Fruit fly (Drosophila melanogaster) S2 (cell line): ENCODE data around the gene Tim9b.

Experiments
- CG8478 ChIP-seq: fragments of >200 bp; optimal IDR thresholded peaks from 2 replicates; lab custom pipeline; 2018
- CTCF ChIP-seq, 2 experiments: fragments of >200 bp; optimal IDR thresholded peaks; 2 replicates each; lab custom pipeline; 2018

Tim9b gene

dm6 chrX:19604997-19605396, 13.3 kb downstream of the Tim9b start, which contains the start of gene CG14207:
TSS of gene CG14207 (plus strand) at chrX:19605199.
- TF ChIP-seq CG8478 (lab: Kevin White, UChicago) = no peak
- no peak for TF ChIP-seq CTCF (optimal IDR thresholded peaks at IDR 0.05; lab: Kevin White, UChicago)

dm6 chrX:19603953-19604352, 14.4 kb downstream of the Tim9b start:
- no peak for TF ChIP-seq CTCF (optimal IDR thresholded peaks at IDR 0.05; lab: Kevin White, UChicago)
- TF ChIP-seq CG8478 (lab: Kevin White, UChicago) = no peak

dm6 chrX:19602483-19602882, 15.9 kb downstream of the Tim9b start:
- no peak for TF ChIP-seq CG8478 (lab: Kevin White, UChicago)
- TF ChIP-seq CTCF (optimal IDR thresholded peaks at IDR 0.05; lab: Kevin White, UChicago) = no peak

- TF ChIP-seq CTCF (optimal IDR thresholded peaks at IDR 0.05; lab: Kevin White, UChicago) (no peak), CG8478 (lab: Kevin White, UChicago) (no peak)
Observed at dm6 chrX:19601644-19602043, 16.7 kb downstream of the Tim9b start, which contains the start of gene CG14220. TSS of gene CG14220 (minus strand) at chrX:19601851.

dm6 chrX:19598503-19598902, 19.8 kb downstream of the Tim9b start:
- TF ChIP-seq CTCF (optimal IDR thresholded peaks at IDR 0.05; lab: Kevin White, UChicago) = no peak
- no peak for TF ChIP-seq CG8478 (lab: Kevin White, UChicago)

dm6 chrX:19597684-19598363, 20.5 kb downstream of the Tim9b start, which contains the start of gene RpS10b:
TSS of gene RpS10b (plus strand) at chrX:19598031.
- TF ChIP-seq CTCF (optimal IDR thresholded peaks at IDR 0.05; lab: Kevin White, UChicago) = no peak
- no peak for TF ChIP-seq CG8478 (lab: Kevin White, UChicago)

dm6 chrX:19595862-19596261, 22.5 kb downstream of the Tim9b start:
- TF ChIP-seq CTCF (optimal IDR thresholded peaks at IDR 0.05; lab: Kevin White, UChicago) = no peak
- no peak for TF ChIP-seq CG8478 (lab: Kevin White, UChicago)

- no peak for TF ChIP-seq CTCF (optimal IDR thresholded peaks at IDR 0.05; lab: Kevin White, UChicago)
- TF ChIP-seq CG8478 (lab: Kevin White, UChicago) = no peak
Observed at dm6 chrX:19592309-19592708, 26.0 kb downstream of the Tim9b start, which contains the start of gene CG14205. TSS of gene CG14205 (plus strand) at chrX:19592609.

- no peak for TF ChIP-seq CTCF (optimal IDR thresholded peaks at IDR 0.05; lab: Kevin White, UChicago)
- no peak for TF ChIP-seq CG8478 (lab: Kevin White, UChicago)
Observed at dm6 chrX:19590579-19590978, 27.8 kb downstream of the Tim9b start.

dm6 chrX:19590070-19590469, 28.3 kb downstream of the Tim9b start, which contains the start of gene CG14219:
TSS of gene CG14219 (minus strand) at chrX:19590170.
- TF ChIP-seq CG8478 (lab: Kevin White, UChicago) = no peak
- no peak for TF ChIP-seq CTCF (optimal IDR thresholded peaks at IDR 0.05; lab: Kevin White, UChicago)

dm6 chrX:19585142-19585541, 33.2 kb downstream of the Tim9b start:
- TF ChIP-seq CTCF (optimal IDR thresholded peaks at IDR 0.05; lab: Kevin White, UChicago) = peak; percentile 81 to 83
- no peak for TF ChIP-seq CG8478 (lab: Kevin White, UChicago)

dm6 chrX:19583317-19583716, 35.0 kb downstream of the Tim9b start, which contains the start of gene CG14204:
TSS of gene CG14204 (plus strand) at chrX:19583617.
- no peak for TF ChIP-seq CG8478 (lab: Kevin White, UChicago)
- no peak for TF ChIP-seq CTCF (optimal IDR thresholded peaks at IDR 0.05; lab: Kevin White, UChicago)

- TF ChIP-seq CG8478 (lab: Kevin White, UChicago) (no peak), CTCF (optimal IDR thresholded peaks at IDR 0.05; lab: Kevin White, UChicago) (no peak)
Observed at dm6 chrX:19582732-19583131, 35.6 kb downstream of the Tim9b start.

- TF ChIP-seq CTCF (optimal IDR thresholded peaks at IDR 0.05; lab: Kevin White, UChicago) (no peak), CG8478 (lab: Kevin White, UChicago) (no peak)
Observed at dm6 chrX:19581881-19582280, 36.5 kb downstream of the Tim9b start, which contains the start of gene CG14218. TSS of gene CG14218 (minus strand) at chrX:19581981.

dm6 chrX:19579648-19580301, 38.6 kb downstream of the Tim9b start, which contains the start of gene Tao:
TSS of gene Tao (minus strand) at chrX:19579800.
- TF ChIP-seq CG8478 (lab: Kevin White, UChicago) (no peak), CTCF (optimal IDR thresholded peaks at IDR 0.05; lab: Kevin White, UChicago) (no peak)
